Worm (Caenorhabditis elegans): Measurements from ENCODE around the gene ZC449.8.

The ZC449.8 gene

ce11 chrX:5004940-5005339, 10.9 kb upstream of the ZC449.8 start, which contains the start of gene hsd-2:
TSS of gene hsd-2 (plus strand) at chrX:5005240.
- TF ChIP-seq sox-4 (tag; optimal IDR thresholded peaks at IDR 0.05) (no peak), ceh-24 (tag; optimal IDR thresholded peaks at IDR 0.05) (no peak)

- TF ChIP-seq elt-2 (tag; optimal IDR thresholded peaks at IDR 0.05) (peak; percentile 41), dve-1 (tag; optimal IDR thresholded peaks at IDR 0.05) (no peak), tbx-2 (tag; optimal IDR thresholded peaks at IDR 0.05) (no peak), ama-1 (optimal IDR thresholded peaks at IDR 0.05) (no peak), ceh-48 (tag; optimal IDR thresholded peaks at IDR 0.05) (no peak), unc-86 (tag; optimal IDR thresholded peaks at IDR 0.05) (no peak), ahr-1 (tag; optimal IDR thresholded peaks at IDR 0.05) (no peak), nfya-1 (tag; optimal IDR thresholded peaks at IDR 0.05) (no peak)
Measured at ce11 chrX:5006972-5007371, 8.9 kb upstream of the ZC449.8 start.

ce11 chrX:5009000-5009399, 6.9 kb upstream of the ZC449.8 start, which contains the start of gene hsd-3:
TSS of gene hsd-3 (plus strand) at chrX:5009300.
- TF ChIP-seq pag-3 (tag; optimal IDR thresholded peaks at IDR 0.05; ENCODE audit: borderline replicate concordance), result no peak

- no peak for TF ChIP-seq ceh-6 (GFP tag; optimal IDR thresholded peaks at IDR 0.05)
- TF ChIP-seq tbx-2 (tag; optimal IDR thresholded peaks at IDR 0.05), result no peak
- no peak for TF ChIP-seq fkh-10 (GFP tag; optimal IDR thresholded peaks at IDR 0.05)
- TF ChIP-seq ahr-1 (tag; optimal IDR thresholded peaks at IDR 0.05), result no peak
- TF ChIP-seq zip-5 (tag; optimal IDR thresholded peaks at IDR 0.05), result no peak
- TF ChIP-seq dve-1 (tag; optimal IDR thresholded peaks at IDR 0.05), result no peak
- TF ChIP-seq C38D4.7 (GFP tag; optimal IDR thresholded peaks at IDR 0.05), result no peak
- TF ChIP-seq nhr-232 (tag; optimal IDR thresholded peaks at IDR 0.05), result no peak
- TF ChIP-seq ceh-9 (tag; optimal IDR thresholded peaks at IDR 0.05), result no peak
- no peak for TF ChIP-seq odd-2 (tag; optimal IDR thresholded peaks at IDR 0.05)
- TF ChIP-seq hlh-13 (GFP tag; optimal IDR thresholded peaks at IDR 0.05), result no peak
- TF ChIP-seq gmeb-2 (tag; optimal IDR thresholded peaks at IDR 0.05), result no peak
- no peak for TF ChIP-seq hlh-6 (tag; optimal IDR thresholded peaks at IDR 0.05)
- no peak for TF ChIP-seq ceh-2 (tag; optimal IDR thresholded peaks at IDR 0.05)
- TF ChIP-seq tbx-7 (tag; optimal IDR thresholded peaks at IDR 0.05), result no peak
- no peak for TF ChIP-seq che-1 (tag; optimal IDR thresholded peaks at IDR 0.05)
- TF ChIP-seq ref-2 (tag; optimal IDR thresholded peaks at IDR 0.05), result no peak
- TF ChIP-seq pqm-1 (tag; optimal IDR thresholded peaks at IDR 0.05), result no peak
- TF ChIP-seq hlh-15 (tag; optimal IDR thresholded peaks at IDR 0.05), result no peak
- TF ChIP-seq hlh-8 (tag; optimal IDR thresholded peaks at IDR 0.05), result no peak
Measured at ce11 chrX:5013826-5014225, 2.0 kb upstream of the ZC449.8 start, which contains the start of gene ZC449.7. TSS of gene ZC449.7 (plus strand) at chrX:5014074.

- no peak for TF ChIP-seq elt-2 (tag; optimal IDR thresholded peaks at IDR 0.05)
- no peak for TF ChIP-seq ceh-45 (GFP tag; IDR thresholded peaks at IDR 0.05)
- no peak for TF ChIP-seq dmd-4 (tag; optimal IDR thresholded peaks at IDR 0.05; ENCODE audit: borderline replicate concordance)
- no peak for TF ChIP-seq unc-42 (tag; optimal IDR thresholded peaks at IDR 0.05)
- no peak for TF ChIP-seq syd-9 (tag; optimal IDR thresholded peaks at IDR 0.05)
Measured at ce11 chrX:5017591-5017990, 1.7 kb downstream of the ZC449.8 start, which contains the start of gene sek-3. TSS of gene sek-3 (plus strand) at chrX:5017891.

ce11 chrX:5018062-5018653, 2.3 kb downstream of the ZC449.8 start:
- TF ChIP-seq nfya-1 (tag; optimal IDR thresholded peaks at IDR 0.05) (peak; percentile 11), ceh-48 (tag; optimal IDR thresholded peaks at IDR 0.05) (peak; percentile 72), fax-1 (tag; optimal IDR thresholded peaks at IDR 0.05) (no peak), npax-4 (tag; optimal IDR thresholded peaks at IDR 0.05) (no peak), ttx-3 (tag; optimal IDR thresholded peaks at IDR 0.05) (no peak), dmd-4 (tag; optimal IDR thresholded peaks at IDR 0.05; ENCODE audit: borderline replicate concordance) (no peak), lim-6 (tag; optimal IDR thresholded peaks at IDR 0.05) (no peak), elt-4 (tag; optimal IDR thresholded peaks at IDR 0.05) (no peak)

All from whole organism, late embryonic.